Worm (Caenorhabditis elegans): ENCODE data around the gene shc-3.

DNA sequence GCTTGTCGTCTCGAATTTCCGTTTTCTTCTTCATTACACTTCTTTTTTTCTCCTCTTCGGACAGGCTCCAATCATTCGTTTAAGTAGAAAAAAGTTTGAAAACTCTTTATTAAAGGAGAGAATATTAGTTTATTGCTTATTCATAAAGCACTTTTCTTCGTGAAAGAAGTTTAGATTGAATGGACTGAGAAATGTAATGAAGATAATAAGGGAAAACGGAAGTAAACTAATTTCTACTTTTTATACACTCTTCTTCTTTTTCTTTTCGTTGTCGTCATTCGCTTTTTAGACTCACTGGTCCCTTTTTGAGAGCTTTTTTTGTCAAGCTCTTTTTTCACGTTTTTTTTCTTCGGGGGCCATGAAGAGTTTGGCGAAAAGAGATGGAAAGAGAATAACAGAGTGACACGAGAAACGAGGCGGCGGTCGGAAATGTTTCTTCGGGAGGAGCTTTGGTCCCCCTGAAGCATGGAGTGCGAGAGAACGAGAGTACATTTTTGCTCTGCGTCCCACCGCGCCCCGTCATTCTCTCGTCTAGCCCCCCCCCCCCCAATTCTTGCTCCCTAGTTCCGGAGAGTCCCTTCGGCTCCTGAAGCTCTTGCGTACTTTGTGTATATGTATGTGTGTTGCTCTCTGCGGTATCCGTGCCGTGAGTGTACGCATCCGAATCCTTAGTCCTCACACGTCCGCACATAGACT is 21.9 kb downstream of the shc-3 start:
- TF ChIP-seq C38D4.7 (GFP tag; optimal IDR thresholded peaks at IDR 0.05) (no peak), pqm-1 (tag; optimal IDR thresholded peaks at IDR 0.05) (no peak), hlh-6 (tag; optimal IDR thresholded peaks at IDR 0.05) (no peak), pros-1 (tag; optimal IDR thresholded peaks at IDR 0.05) (no peak), lin-11 (tag; optimal IDR thresholded peaks at IDR 0.05) (no peak)
